Fruit fly (Drosophila melanogaster) whole organism, embryonic: ENCODE data around the gene CG15719.

Experiments used
- ATbp ChIP-seq: fragments of 200-800 bp; sonication (Bioruptor generic); optimal IDR thresholded peaks from 2 replicates; lab custom pipeline; 2017; ENCODE audit warnings: missing biosample characterization, mild to moderate bottlenecking, missing genetic modification characterization, missing genetic modification reagents
- Asciz ChIP-seq: fragments of 200-800 bp; sonication (Bioruptor generic); optimal IDR thresholded peaks from 2 replicates; lab custom pipeline; 2017; ENCODE audit warnings: missing biosample characterization, mild to moderate bottlenecking, missing genetic modification characterization, missing genetic modification reagents
- Bgb ChIP-seq: fragments of 200-800 bp; sonication (Bioruptor generic); IDR thresholded peaks from 2 replicates; pipeline ENCODE4 v1.3.6; 2022; ENCODE audit warnings: missing biosample characterization, missing genetic modification characterization; ENCODE audit not compliant: partially characterized antibody
- CG10274 ChIP-seq: fragments of 200-800 bp; sonication (Bioruptor generic); optimal IDR thresholded peaks from 3 replicates; lab custom pipeline; 2017; ENCODE audit warnings: missing biosample characterization, mild to moderate bottlenecking, missing genetic modification characterization
- CG10431 ChIP-seq: fragments of 200-800 bp; sonication (Bioruptor generic); optimal IDR thresholded peaks from 3 replicates; lab custom pipeline; 2018; ENCODE audit warnings: missing biosample characterization, mild to moderate bottlenecking, missing genetic modification characterization
- CG10565 ChIP-seq: fragments of 200-800 bp; sonication (Bioruptor generic); optimal IDR thresholded peaks from 3 replicates; lab custom pipeline; 2016; ENCODE audit warnings: missing biosample characterization, mild to moderate bottlenecking, missing genetic modification characterization
- CG11560 ChIP-seq: fragments of 200-800 bp; sonication (Bioruptor generic); IDR thresholded peaks from 3 replicates; pipeline ENCODE4 v1.3.6; 2022; ENCODE audit warnings: missing biosample characterization, missing genetic modification characterization
- CG12391 ChIP-seq: fragments of 200-800 bp; sonication (Bioruptor generic); optimal IDR thresholded peaks from 3 replicates; lab custom pipeline; 2018; ENCODE audit warnings: missing biosample characterization, mild to moderate bottlenecking, missing genetic modification characterization, moderate library complexity
- CG14441 ChIP-seq: fragments of 200-800 bp; sonication (Bioruptor generic); IDR thresholded peaks from 2 replicates; pipeline ENCODE4 v1.3.6; 2022; ENCODE audit warnings: missing biosample characterization, missing genetic modification characterization
- CG1529 ChIP-seq: fragments of 200-800 bp; sonication (Bioruptor generic); optimal IDR thresholded peaks from 3 replicates; lab custom pipeline; 2018; ENCODE audit warnings: missing biosample characterization, missing genetic modification characterization
- CG16863 ChIP-seq: fragments of 200-800 bp; sonication (Bioruptor generic); optimal IDR thresholded peaks from 3 replicates; lab custom pipeline; 2016; ENCODE audit warnings: missing biosample characterization, missing genetic modification characterization
- CG17912 ChIP-seq: fragments of 200-800 bp; sonication (Bioruptor generic); optimal IDR thresholded peaks from 2 replicates; lab custom pipeline; 2018; ENCODE audit warnings: missing biosample characterization, mild to moderate bottlenecking, missing genetic modification characterization
- CG18764 ChIP-seq: fragments of 200-800 bp; sonication (Bioruptor generic); optimal IDR thresholded peaks from 3 replicates; lab custom pipeline; 2016; ENCODE audit warnings: missing biosample characterization, missing genetic modification characterization
- CG2116 ChIP-seq: fragments of 200-800 bp; sonication (Bioruptor generic); optimal IDR thresholded peaks from 3 replicates; lab custom pipeline; 2018; ENCODE audit warnings: missing biosample characterization, mild to moderate bottlenecking, missing genetic modification characterization
- CG31365 ChIP-seq: fragments of 200-800 bp; sonication (Bioruptor generic); optimal IDR thresholded peaks from 2 replicates; lab custom pipeline; 2018; ENCODE audit warnings: missing biosample characterization, mild to moderate bottlenecking, missing genetic modification characterization
- CG32767 ChIP-seq: fragments of 200-800 bp; sonication (Bioruptor generic); IDR thresholded peaks from 2 replicates; pipeline ENCODE4 v1.3.6; 2022; ENCODE audit warnings: missing biosample characterization, missing genetic modification characterization
- CG34422 ChIP-seq: fragments of 200-800 bp; sonication (Bioruptor generic); IDR thresholded peaks from 3 replicates; pipeline ENCODE4 v1.3.6; 2022; ENCODE audit warnings: missing biosample characterization, missing genetic modification characterization
- CG4360 ChIP-seq: fragments of 200-800 bp; sonication (Bioruptor generic); IDR thresholded peaks from 2 replicates; pipeline ENCODE4 v1.3.6; 2022; ENCODE audit warnings: missing biosample characterization, missing genetic modification characterization
- CG8290 ChIP-seq, 3 experiments: fragments of 200-800 bp; sonication (Bioruptor generic); optimal IDR thresholded peaks; 2 replicates each; lab custom pipeline; 2016 to 2019; ENCODE audit warnings: missing biosample characterization in 3 of 3, missing genetic modification characterization in 3 of 3, mild to moderate bottlenecking in 2 of 3, moderate library complexity in 1 of 3
- CTCF ChIP-seq: fragments of 200-800 bp; sonication (Bioruptor generic); optimal IDR thresholded peaks from 2 replicates; lab custom pipeline; 2017; ENCODE audit warnings: missing biosample characterization, mild to moderate bottlenecking, missing genetic modification characterization, moderate library complexity
- Dbx ChIP-seq: fragments of 200-800 bp; sonication (Bioruptor generic); IDR thresholded peaks from 3 replicates; pipeline ENCODE4 v1.3.6; 2022; ENCODE audit warnings: missing biosample characterization, missing genetic modification characterization
- Dip2 ChIP-seq: fragments of 200-800 bp; sonication (Bioruptor generic); IDR thresholded peaks from 2 replicates; pipeline ENCODE4 v1.3.6; 2022; ENCODE audit warnings: missing biosample characterization, missing genetic modification characterization
- Dp ChIP-seq: fragments of 200-800 bp; sonication (Bioruptor generic); optimal IDR thresholded peaks from 2 replicates; lab custom pipeline; 2018; ENCODE audit warnings: missing biosample characterization, mild to moderate bottlenecking, missing genetic modification characterization, moderate library complexity
- ERR ChIP-seq: fragments of 200-800 bp; sonication (Bioruptor generic); optimal IDR thresholded peaks from 2 replicates; lab custom pipeline; 2016; ENCODE audit warnings: missing biosample characterization, missing genetic modification characterization
- Elba2 ChIP-seq: fragments of 200-800 bp; sonication (Bioruptor generic); optimal IDR thresholded peaks from 3 replicates; lab custom pipeline; 2016; ENCODE audit warnings: missing biosample characterization, missing genetic modification characterization
- Ets65A ChIP-seq: fragments of 200-800 bp; sonication (Bioruptor generic); peaks from one replicate; lab custom pipeline; 2016; ENCODE audit warnings: missing biosample characterization, missing genetic modification characterization
- H15 ChIP-seq: fragments of 200-800 bp; sonication (Bioruptor generic); IDR thresholded peaks from 3 replicates; pipeline ENCODE4 v1.3.6; 2022; ENCODE audit warnings: missing biosample characterization, missing genetic modification characterization
- H2.0 ChIP-seq: fragments of 200-800 bp; sonication (Bioruptor generic); IDR thresholded peaks from 2 replicates; pipeline ENCODE4 v1.3.6; 2022; ENCODE audit warnings: missing biosample characterization, missing genetic modification characterization
- MESR4 ChIP-seq: fragments of 200-800 bp; sonication (Bioruptor generic); optimal IDR thresholded peaks from 2 replicates; lab custom pipeline; 2018; ENCODE audit warnings: missing biosample characterization, mild to moderate bottlenecking, missing genetic modification characterization, moderate library complexity
- Myb ChIP-seq: fragments of 200-800 bp; sonication (Bioruptor generic); optimal IDR thresholded peaks from 2 replicates; lab custom pipeline; 2016; ENCODE audit warnings: missing biosample characterization, missing genetic modification characterization
- NK7.1 ChIP-seq: fragments of 200-800 bp; sonication (Bioruptor generic); optimal IDR thresholded peaks from 3 replicates; lab custom pipeline; 2016; ENCODE audit warnings: missing biosample characterization, missing genetic modification characterization
- Oaz ChIP-seq: fragments of 200-800 bp; sonication (Bioruptor generic); IDR thresholded peaks from 2 replicates; pipeline ENCODE4 v1.3.6; 2022; ENCODE audit warnings: missing biosample characterization, missing genetic modification characterization
- Six4 ChIP-seq: fragments of 200-800 bp; sonication (Bioruptor generic); optimal IDR thresholded peaks from 2 replicates; lab custom pipeline; 2016; ENCODE audit warnings: missing biosample characterization, missing genetic modification characterization
- Stat92E ChIP-seq, 3 experiments: fragments of >200 bp in 2 of 3; fragments of 200-800 bp in 1 of 3; sonication (Bioruptor generic) in 1 of 3; optimal IDR thresholded peaks; 2 replicates each; lab custom pipeline; 2017 to 2019; ENCODE audit warnings: missing biosample characterization in 3 of 3, missing genetic modification characterization in 3 of 3, mild to moderate bottlenecking in 1 of 3, moderate library complexity in 1 of 3
- ara ChIP-seq: fragments of 200-800 bp; sonication (Bioruptor generic); IDR thresholded peaks from 2 replicates; pipeline ENCODE4 v1.3.6; 2022; ENCODE audit warnings: missing biosample characterization, missing genetic modification characterization
- ci ChIP-seq: fragments of 200-800 bp; sonication (Bioruptor generic); IDR thresholded peaks from 3 replicates; pipeline ENCODE4 v1.3.6; 2022; ENCODE audit warnings: missing biosample characterization, missing genetic modification characterization
- ftz-f1 ChIP-seq: fragments of 200-800 bp; sonication (Bioruptor generic); optimal IDR thresholded peaks from 2 replicates; lab custom pipeline; 2016; ENCODE audit warnings: missing biosample characterization, missing genetic modification characterization
- gro ChIP-seq: fragments of 200-800 bp; sonication (Bioruptor generic); optimal IDR thresholded peaks from 2 replicates; lab custom pipeline; 2016; ENCODE audit warnings: missing biosample characterization, missing genetic modification characterization
- gt ChIP-seq: fragments of 200-800 bp; sonication (Bioruptor generic); IDR thresholded peaks from 2 replicates; pipeline ENCODE4 v1.3.6; 2022; ENCODE audit warnings: missing biosample characterization, missing genetic modification characterization
- mld ChIP-seq: fragments of 200-800 bp; sonication (Bioruptor generic); IDR thresholded peaks from 3 replicates; pipeline ENCODE4 v1.3.6; 2022; ENCODE audit warnings: missing biosample characterization, missing genetic modification characterization; ENCODE audit not compliant: partially characterized antibody
- nmo ChIP-seq: fragments of 200-800 bp; sonication (Bioruptor generic); optimal IDR thresholded peaks from 2 replicates; lab custom pipeline; 2018; ENCODE audit warnings: missing biosample characterization, mild to moderate bottlenecking, missing genetic modification characterization, moderate library complexity
- pho ChIP-seq: fragments of 200-800 bp; sonication (Bioruptor generic); optimal IDR thresholded peaks from 2 replicates; lab custom pipeline; 2016; ENCODE audit warnings: missing biosample characterization, missing genetic modification characterization
- prd ChIP-seq, 3 experiments: fragments of >200 bp in 2 of 3; fragments of 200-800 bp in 1 of 3; sonication (Bioruptor generic) in 1 of 3; optimal IDR thresholded peaks in 2 of 3; IDR thresholded peaks in 1 of 3; 2 replicates in 2 of 3; 3 replicates in 1 of 3; pipeline versions ENCODE4 v1.3.6 to Lab custom; 2017 to 2022; ENCODE audit warnings: missing biosample characterization in 1 of 3, missing genetic modification characterization in 1 of 3
- repo ChIP-seq: fragments of 200-800 bp; sonication (Bioruptor generic); optimal IDR thresholded peaks from 2 replicates; lab custom pipeline; 2016; ENCODE audit warnings: missing biosample characterization, missing genetic modification characterization
- scrt ChIP-seq: fragments of 200-800 bp; sonication (Bioruptor generic); optimal IDR thresholded peaks from 2 replicates; lab custom pipeline; 2018; ENCODE audit warnings: missing biosample characterization, mild to moderate bottlenecking, missing genetic modification characterization, moderate library complexity
- sens-2 ChIP-seq: fragments of 200-800 bp; sonication (Bioruptor generic); IDR thresholded peaks from 2 replicates; pipeline ENCODE4 v1.3.6; 2022; ENCODE audit warnings: missing biosample characterization, missing genetic modification characterization
- sim ChIP-seq: fragments of 200-800 bp; sonication (Bioruptor generic); IDR thresholded peaks from 2 replicates; pipeline ENCODE4 v1.3.6; 2022; ENCODE audit warnings: missing biosample characterization, missing genetic modification characterization
- trh ChIP-seq: fragments of 200-800 bp; sonication (Bioruptor generic); optimal IDR thresholded peaks from 2 replicates; lab custom pipeline; 2016; ENCODE audit warnings: missing biosample characterization, missing genetic modification characterization
- zfh2 ChIP-seq: fragments of 200-800 bp; sonication (Bioruptor generic); optimal IDR thresholded peaks from 2 replicates; lab custom pipeline; 2016; ENCODE audit warnings: missing biosample characterization, missing genetic modification characterization

Gene CG15719

dm6 chrX:12967296-12967938, 37.3 kb downstream of the CG15719 start, which contains the start of gene Mur11Da (continued):
- TF ChIP-seq CG17912 (GFP tag; lab: Kevin White, UChicago) (no peak), CG10431 (GFP tag; lab: Kevin White, UChicago) (no peak), CG12391 (tag; lab: Kevin White, UChicago) (no peak), CG10274 (GFP tag; lab: Kevin White, UChicago) (no peak), CG8290 (GFP tag; optimal IDR thresholded peaks at IDR 0.05; lab: Kevin White, UChicago) (peak; percentile 17), CG8290 (tag; optimal IDR thresholded peaks at IDR 0.05; lab: Kevin White, UChicago) (no peak), scrt (GFP tag; lab: Kevin White, UChicago) (peak; percentile 59), Ets65A (peak; percentile 30), CG14441 (GFP tag; lab: Robert Waterston, UW) (no peak), mld (GFP tag; lab: Robert Waterston, UW) (no peak), CTCF (GFP tag; lab: Kevin White, UChicago) (peak; percentile 34), MESR4 (GFP tag; lab: Kevin White, UChicago) (no peak), NK7.1 (GFP tag; lab: Kevin White, UChicago) (no peak), CG2116 (GFP tag; lab: Kevin White, UChicago) (no peak), Oaz (no peak), zfh2 (GFP tag; lab: Kevin White, UChicago) (no peak), CG34422 (no peak), Stat92E (GFP tag; optimal IDR thresholded peaks at IDR 0.05; lab: Kevin White, UChicago) (no peak), Myb (GFP tag; lab: Kevin White, UChicago) (peak; percentile 61), CG10565 (GFP tag; lab: Kevin White, UChicago) (no peak), CG31365 (tag; lab: Kevin White, UChicago) (peak; percentile 92), prd (optimal IDR thresholded peaks at IDR 0.05; lab: Kevin White, UChicago) (no peak), prd (GFP tag; IDR thresholded peaks at IDR 0.05; lab: Robert Waterston, UW) (no peak), pho (no peak), ERR (GFP tag; lab: Kevin White, UChicago) (no peak), gro (GFP tag; lab: Kevin White, UChicago) (no peak), Asciz (GFP tag; lab: Kevin White, UChicago) (no peak), Elba2 (no peak), sim (GFP tag; lab: Robert Waterston, UW) (no peak), gt (GFP tag; lab: Robert Waterston, UW) (no peak), Dbx (GFP tag; lab: Robert Waterston, UW) (no peak), ATbp (no peak)

DNA sequence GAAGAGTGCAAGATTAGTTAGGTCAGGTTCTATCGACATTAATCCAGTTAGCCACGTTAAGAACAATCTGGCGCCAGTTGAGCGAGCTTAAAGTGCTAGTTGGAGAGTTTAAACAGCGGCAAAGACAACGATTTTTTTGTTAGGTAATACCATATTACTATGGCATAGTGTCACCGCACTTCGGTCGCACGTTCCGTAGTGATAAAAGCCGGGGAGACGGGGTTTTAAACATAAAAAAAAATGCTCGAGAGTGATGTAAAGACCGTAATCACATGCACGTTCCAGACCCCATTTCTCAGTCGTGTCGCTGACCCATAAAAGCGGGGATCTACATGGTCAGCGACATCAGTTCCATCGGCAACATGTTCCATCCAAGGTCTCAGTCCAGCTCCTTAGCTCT, 45.8 kb downstream of the CG15719 start, which contains the start of gene CG32642:
CG32642 (plus strand) TSS at position 301 of the 400 bp plus-strand sequence.
- TF ChIP-seq ci (GFP tag; lab: Robert Waterston, UW): no peak
- no peak for TF ChIP-seq CG18764 (GFP tag; lab: Kevin White, UChicago)
- TF ChIP-seq CG16863 (GFP tag; lab: Kevin White, UChicago): no peak
- TF ChIP-seq Dip2 (GFP tag; lab: Robert Waterston, UW): no peak

DNA sequence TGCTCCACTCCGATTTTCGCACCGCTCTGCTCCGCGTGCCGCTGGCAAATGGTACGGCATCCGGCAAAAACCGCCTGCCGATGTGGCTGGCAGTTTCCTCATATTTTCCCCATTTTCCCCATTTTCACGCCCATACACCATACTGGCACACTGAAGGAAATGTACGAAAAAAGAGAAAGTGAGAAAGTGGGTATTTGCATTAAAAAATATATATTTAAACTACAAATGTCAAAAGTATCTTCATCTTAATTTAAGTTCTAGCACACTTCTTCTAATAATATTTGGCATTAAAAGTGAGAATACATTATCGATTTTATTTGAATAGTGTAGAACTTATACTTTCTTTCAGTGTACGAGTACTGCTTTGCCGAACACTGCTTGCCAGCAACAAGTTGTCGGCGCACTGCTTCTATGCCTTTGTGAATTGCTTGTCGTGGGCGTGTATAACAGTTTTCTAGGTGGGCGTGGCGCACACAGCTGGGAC, 47.2 kb downstream of the CG15719 start, which contains the start of gene hec:
hec (minus strand) TSS at position 51 of the 484 bp plus-strand sequence.
- TF ChIP-seq H15 (GFP tag; lab: Robert Waterston, UW) (no peak), Bgb (GFP tag; lab: Robert Waterston, UW) (no peak), CG32767 (GFP tag; lab: Robert Waterston, UW) (no peak), NK7.1 (GFP tag; lab: Kevin White, UChicago) (no peak), H2.0 (GFP tag; lab: Robert Waterston, UW) (no peak), sens-2 (GFP tag; lab: Robert Waterston, UW) (no peak), ftz-f1 (GFP tag; lab: Kevin White, UChicago) (no peak), repo (GFP tag; lab: Kevin White, UChicago) (no peak), nmo (GFP tag; lab: Kevin White, UChicago) (peak; percentile 18), Dip2 (GFP tag; lab: Robert Waterston, UW) (no peak), trh (GFP tag; lab: Kevin White, UChicago) (no peak), ara (GFP tag; lab: Robert Waterston, UW) (no peak), CG11560 (tag; lab: Robert Waterston, UW) (no peak), CG1529 (no peak), Six4 (GFP tag; lab: Kevin White, UChicago) (no peak), CG4360 (GFP tag; lab: Robert Waterston, UW) (no peak), Dp (GFP tag; lab: Kevin White, UChicago) (no peak)
